Worm (Caenorhabditis elegans): ENCODE results near the gene hsp-43.

DNA sequence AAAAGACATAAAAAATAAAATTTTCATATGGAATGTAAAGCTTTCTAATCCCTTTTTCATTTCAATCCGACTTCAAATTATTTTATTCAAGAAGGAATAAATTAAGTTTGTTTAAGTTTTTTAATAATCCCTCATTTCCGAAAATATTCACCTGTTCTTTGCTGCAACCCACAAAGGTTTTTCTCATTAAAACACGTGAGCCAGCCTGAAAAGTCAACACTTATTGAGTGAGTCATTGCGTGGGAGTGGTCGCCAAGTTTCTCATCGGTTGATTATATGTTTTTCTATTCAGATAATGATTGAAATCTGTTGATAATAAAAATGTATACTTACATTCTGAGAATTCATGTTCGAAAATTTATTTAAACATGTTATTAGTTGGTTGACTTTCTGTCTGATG, 10.2 kb upstream of the hsp-43 start:
- TF ChIP-seq nhr-11 (tag; optimal IDR thresholded peaks at IDR 0.05): no peak
- no peak for TF ChIP-seq lin-13 (GFP tag; optimal IDR thresholded peaks at IDR 0.05)
- no peak for TF ChIP-seq mep-1 (tag; optimal IDR thresholded peaks at IDR 0.05)
- no peak for TF ChIP-seq fkh-10 (GFP tag; optimal IDR thresholded peaks at IDR 0.05)
- no peak for TF ChIP-seq pag-3 (tag; optimal IDR thresholded peaks at IDR 0.05; ENCODE audit: borderline replicate concordance, insufficient read depth)
- TF ChIP-seq unc-62 (GFP tag; optimal IDR thresholded peaks at IDR 0.05): no peak
- no peak for TF ChIP-seq elt-3 (tag; optimal IDR thresholded peaks at IDR 0.05)
- TF ChIP-seq nhr-28 (tag; optimal IDR thresholded peaks at IDR 0.05): no peak
- TF ChIP-seq swsn-7 (tag; optimal IDR thresholded peaks at IDR 0.05): no peak

Data from whole organism, L1 larva.